Worm (Caenorhabditis elegans) whole organism, young adult: ENCODE results near the gene T14A8.2.
A peak's percentile ranks its signal among the peaks of the same experiment; 100 is the strongest.

ENCODE experiments used
- B0019.2 ChIP-seq: fragments of 200-800 bp; sonication (Bioruptor generic); conservative IDR thresholded peaks from 2 replicates; pipeline ENCODE4 v1.3.6; 2022; ENCODE audit warnings: missing genetic modification reagents, missing genetic modification characterization, missing compliant biosample characterization
- B0261.1 ChIP-seq: sonication (generic microtip); optimal IDR thresholded peaks from 2 replicates; lab custom pipeline; 2016; ENCODE audit warnings: mild to moderate bottlenecking, missing genetic modification characterization, moderate library complexity, missing compliant biosample characterization
- C17E4.6 ChIP-seq: fragments of 200-800 bp; sonication (Bioruptor generic); IDR thresholded peaks from 2 replicates; pipeline ENCODE4 v1.3.6; 2022; ENCODE audit warnings: missing genetic modification reagents, missing genetic modification characterization, missing compliant biosample characterization
- D2030.7 ChIP-seq: fragments of 200-800 bp; sonication (Bioruptor generic); IDR thresholded peaks from 2 replicates; pipeline ENCODE4 v1.3.6; 2022; ENCODE audit warnings: missing genetic modification reagents, missing genetic modification characterization, missing compliant biosample characterization
- F23B12.7 ChIP-seq: sonication (generic microtip); optimal IDR thresholded peaks from 2 replicates; lab custom pipeline; 2017; ENCODE audit warnings: missing genetic modification characterization, mild to moderate bottlenecking, missing compliant biosample characterization, antibody characterized with exemption, moderate library complexity; ENCODE audit not compliant: insufficient read depth
- F57A8.1 ChIP-seq: fragments of 200-800 bp; sonication (Bioruptor generic); optimal IDR thresholded peaks from 2 replicates; lab custom pipeline; 2018; ENCODE audit warnings: mild to moderate bottlenecking, missing genetic modification characterization, moderate library complexity, missing compliant biosample characterization
- K11D2.4 ChIP-seq: fragments of 200-800 bp; sonication (Bioruptor generic); IDR thresholded peaks from 2 replicates; pipeline ENCODE4 v1.3.6; 2022; ENCODE audit warnings: missing genetic modification reagents, missing genetic modification characterization, missing compliant biosample characterization
- K12H6.12 ChIP-seq: fragments of 200-800 bp; sonication (Bioruptor generic); optimal IDR thresholded peaks from 2 replicates; lab custom pipeline; 2018; ENCODE audit warnings: mild to moderate bottlenecking, missing genetic modification characterization, missing compliant biosample characterization
- T26A5.8 ChIP-seq: sonication (generic microtip); optimal IDR thresholded peaks from 2 replicates; lab custom pipeline; 2016; ENCODE audit warnings: missing genetic modification characterization, missing compliant biosample characterization
- Y53F4B.3 ChIP-seq: fragments of 200-800 bp; sonication (Bioruptor generic); IDR thresholded peaks from 2 replicates; pipeline ENCODE4 v1.3.6; 2022; ENCODE audit warnings: missing genetic modification reagents, missing genetic modification characterization, missing compliant biosample characterization
- Y53G8AR.9 ChIP-seq: fragments of 200-800 bp; sonication (Bioruptor generic); conservative IDR thresholded peaks from 2 replicates; pipeline ENCODE4 v1.3.6; 2022; ENCODE audit warnings: missing genetic modification reagents, missing genetic modification characterization, missing compliant biosample characterization
- Y56A3A.18 ChIP-seq: fragments of 200-800 bp; sonication (Bioruptor generic); IDR thresholded peaks from 2 replicates; pipeline ENCODE4 v1.3.6; 2022; ENCODE audit warnings: missing genetic modification reagents, missing genetic modification characterization, missing compliant biosample characterization
- Y95B8A.8 ChIP-seq: fragments of 200-800 bp; sonication (Bioruptor generic); IDR thresholded peaks from 2 replicates; pipeline ENCODE4 v1.3.6; 2022; ENCODE audit warnings: missing genetic modification reagents, missing genetic modification characterization, missing compliant biosample characterization
- ZK185.1 ChIP-seq: sonication (generic microtip); optimal IDR thresholded peaks from 2 replicates; lab custom pipeline; 2016; ENCODE audit warnings: mild to moderate bottlenecking, missing genetic modification characterization, missing compliant biosample characterization; ENCODE audit not compliant: poor library complexity, severe bottlenecking
- akir-1 ChIP-seq: fragments of 200-800 bp; sonication (Bioruptor generic); optimal IDR thresholded peaks from 2 replicates; lab custom pipeline; 2018; ENCODE audit warnings: mild to moderate bottlenecking, missing genetic modification characterization, moderate library complexity, missing compliant biosample characterization
- aptf-2 ChIP-seq: fragments of 200-800 bp; sonication (Bioruptor generic); conservative IDR thresholded peaks from 2 replicates; pipeline ENCODE4 v1.3.6; 2022; ENCODE audit warnings: missing genetic modification reagents, missing genetic modification characterization, missing compliant biosample characterization
- aptf-3 ChIP-seq: fragments of 200-800 bp; sonication (Bioruptor generic); IDR thresholded peaks from 2 replicates; pipeline ENCODE4 v1.3.6; 2022; ENCODE audit warnings: missing genetic modification characterization, missing compliant biosample characterization
- athp-1 ChIP-seq: sonication (generic microtip); optimal IDR thresholded peaks from 2 replicates; lab custom pipeline; 2017; ENCODE audit warnings: mild to moderate bottlenecking, missing genetic modification characterization, missing compliant biosample characterization
- ccch-3 ChIP-seq: fragments of 200-800 bp; sonication (Bioruptor generic); optimal IDR thresholded peaks from 2 replicates; lab custom pipeline; 2018; ENCODE audit warnings: mild to moderate bottlenecking, missing genetic modification characterization, missing compliant biosample characterization
- ceh-27 ChIP-seq: fragments of 200-800 bp; sonication (Bioruptor generic); optimal IDR thresholded peaks from 2 replicates; lab custom pipeline; 2018; ENCODE audit warnings: mild to moderate bottlenecking, missing genetic modification characterization, moderate library complexity, missing compliant biosample characterization
- die-1 ChIP-seq: sonication (generic microtip); optimal IDR thresholded peaks from 2 replicates; lab custom pipeline; 2016; ENCODE audit warnings: missing genotype, mild to moderate bottlenecking, missing genetic modification characterization, missing compliant biosample characterization
- dpl-1 ChIP-seq: fragments of 150-350 bp; optimal IDR thresholded peaks from 2 replicates; lab custom pipeline; 2014; ENCODE audit warnings: missing biosample characterization, missing genetic modification reagents, missing genetic modification characterization
- egrh-3 ChIP-seq: fragments of 200-800 bp; sonication (Bioruptor generic); IDR thresholded peaks from 2 replicates; pipeline ENCODE4 v1.3.6; 2022; ENCODE audit warnings: missing genetic modification reagents, missing genetic modification characterization, missing compliant biosample characterization
- fkh-3 ChIP-seq: sonication (generic microtip); optimal IDR thresholded peaks from 2 replicates; lab custom pipeline; 2016; ENCODE audit warnings: mild to moderate bottlenecking, missing genetic modification characterization, missing compliant biosample characterization
- gei-17 ChIP-seq: fragments of 200-800 bp; sonication (Bioruptor generic); optimal IDR thresholded peaks from 2 replicates; lab custom pipeline; 2018; ENCODE audit warnings: mild to moderate bottlenecking, missing genetic modification characterization, missing compliant biosample characterization
- hlh-12 ChIP-seq: sonication (generic microtip); optimal IDR thresholded peaks from 2 replicates; lab custom pipeline; 2016; ENCODE audit warnings: missing genetic modification characterization, missing compliant biosample characterization
- hlh-26 ChIP-seq: fragments of 200-800 bp; sonication (Bioruptor generic); conservative IDR thresholded peaks from 2 replicates; pipeline ENCODE4 v1.3.6; 2022; ENCODE audit warnings: missing genetic modification reagents, missing genetic modification characterization, missing compliant biosample characterization
- let-607 ChIP-seq, 2 experiments: fragments of 200-800 bp in 1 of 2; sonication (Bioruptor generic) in 1 of 2; sonication (generic microtip) in 1 of 2; optimal IDR thresholded peaks; 2 replicates each; lab custom pipeline; 2016 to 2018; ENCODE audit warnings: mild to moderate bottlenecking in 2 of 2, missing compliant biosample characterization in 2 of 2, missing genetic modification characterization in 2 of 2, moderate library complexity in 2 of 2, missing genotype in 1 of 2
- lir-1 ChIP-seq: fragments of 200-800 bp; sonication (Bioruptor generic); conservative IDR thresholded peaks from 2 replicates; pipeline ENCODE4 v1.3.6; 2022; ENCODE audit warnings: missing genetic modification reagents, missing genetic modification characterization, missing compliant biosample characterization
- lsy-27 ChIP-seq: sonication (generic microtip); optimal IDR thresholded peaks from 2 replicates; lab custom pipeline; 2017; ENCODE audit warnings: missing genetic modification characterization, mild to moderate bottlenecking, missing compliant biosample characterization, antibody characterized with exemption, missing genotype, borderline replicate concordance; ENCODE audit not compliant: insufficient read depth
- madf-6 ChIP-seq: fragments of 200-800 bp; sonication (Bioruptor generic); IDR thresholded peaks from 2 replicates; pipeline ENCODE4 v1.3.6; 2022; ENCODE audit warnings: missing genetic modification reagents, missing genetic modification characterization, missing compliant biosample characterization
- mel-28 ChIP-seq: sonication (generic microtip); optimal IDR thresholded peaks from 2 replicates; lab custom pipeline; 2016; ENCODE audit warnings: borderline replicate concordance, mild to moderate bottlenecking, missing genetic modification characterization, missing compliant biosample characterization
- mes-4 ChIP-seq: sonication (generic microtip); optimal IDR thresholded peaks from 2 replicates; lab custom pipeline; 2016; ENCODE audit warnings: missing genotype, missing genetic modification characterization, missing compliant biosample characterization
- mxl-1 ChIP-seq: sonication (generic microtip); optimal IDR thresholded peaks from 2 replicates; lab custom pipeline; 2016; ENCODE audit warnings: missing genetic modification characterization, missing compliant biosample characterization
- nhr-179 ChIP-seq: sonication (generic microtip); optimal IDR thresholded peaks from 2 replicates; lab custom pipeline; 2016; ENCODE audit warnings: mild to moderate bottlenecking, missing genetic modification characterization, missing compliant biosample characterization
- sea-2 ChIP-seq: fragments of 200-800 bp; sonication (Bioruptor generic); IDR thresholded peaks from 2 replicates; pipeline ENCODE4 v1.3.6; 2022; ENCODE audit warnings: missing genetic modification characterization, missing compliant biosample characterization
- snpc-1.1 ChIP-seq: sonication (generic microtip); optimal IDR thresholded peaks from 2 replicates; lab custom pipeline; 2017; ENCODE audit warnings: missing genetic modification characterization, mild to moderate bottlenecking, missing compliant biosample characterization, antibody characterized with exemption, moderate library complexity, missing genotype, missing genetic modification reagents; ENCODE audit not compliant: insufficient read depth
- snpc-1.3 ChIP-seq: sonication (generic microtip); optimal IDR thresholded peaks from 2 replicates; lab custom pipeline; 2017; ENCODE audit warnings: missing genetic modification characterization, mild to moderate bottlenecking, missing compliant biosample characterization, antibody characterized with exemption, moderate library complexity, missing genotype, missing genetic modification reagents; ENCODE audit not compliant: insufficient read depth
- snpc-4 ChIP-seq, 5 experiments: fragments of 150-350 bp in 1 of 5; sonication (generic microtip) in 4 of 5; optimal IDR thresholded peaks; 2 replicates each; lab custom pipeline; 2014 to 2018; ENCODE audit warnings: missing genetic modification characterization in 5 of 5, missing biosample characterization in 3 of 5, antibody characterized with exemption in 2 of 5, mild to moderate bottlenecking in 2 of 5, missing compliant biosample characterization in 2 of 5, missing genotype in 2 of 5, moderate library complexity in 2 of 5, missing genetic modification reagents in 1 of 5
- sptf-2 ChIP-seq: fragments of 200-800 bp; sonication (Bioruptor generic); optimal IDR thresholded peaks from 2 replicates; lab custom pipeline; 2018; ENCODE audit warnings: mild to moderate bottlenecking, missing genetic modification characterization, missing compliant biosample characterization
- tbp1 ChIP-seq: fragments of 200-800 bp; sonication (Bioruptor generic); optimal IDR thresholded peaks from 2 replicates; lab custom pipeline; 2018; ENCODE audit warnings: mild to moderate bottlenecking, missing genetic modification characterization, missing compliant biosample characterization
- unc-62 ChIP-seq: fragments of 150-350 bp; optimal IDR thresholded peaks from 2 replicates; lab custom pipeline; 2014; ENCODE audit warnings: missing biosample characterization, missing genetic modification reagents, missing genetic modification characterization
- xnd-1 ChIP-seq: sonication (generic microtip); optimal IDR thresholded peaks from 2 replicates; lab custom pipeline; 2016; ENCODE audit warnings: missing genotype, missing genetic modification reagents, missing genetic modification characterization, missing compliant biosample characterization
- zfh-2 ChIP-seq: fragments of 200-800 bp; sonication (Bioruptor generic); conservative IDR thresholded peaks from 2 replicates; pipeline ENCODE4 v1.3.6; 2022; ENCODE audit warnings: missing genetic modification reagents, missing genetic modification characterization, missing compliant biosample characterization
- zim-3 ChIP-seq: sonication (generic microtip); optimal IDR thresholded peaks from 2 replicates; lab custom pipeline; 2017; ENCODE audit warnings: mild to moderate bottlenecking, missing genetic modification characterization, moderate library complexity, missing compliant biosample characterization
- ztf-18 ChIP-seq: sonication (generic microtip); optimal IDR thresholded peaks from 2 replicates; lab custom pipeline; 2016; ENCODE audit warnings: missing genotype, mild to moderate bottlenecking, missing genetic modification characterization, missing compliant biosample characterization
- ztf-6 ChIP-seq: fragments of 200-800 bp; sonication (Bioruptor generic); IDR thresholded peaks from 2 replicates; pipeline ENCODE4 v1.3.6; 2022; ENCODE audit warnings: missing genetic modification reagents, missing genetic modification characterization, missing compliant biosample characterization

The T14A8.2 gene

ce11 chrIV:7789521-7789949 lies 32.9 kb downstream of the T14A8.2 start, which contains the start of gene imp-3 (continued):
- TF ChIP-seq K12H6.12 (tag; lab: Kevin White, UChicago) (peak; percentile 51), tbp1 (GFP tag; lab: Kevin White, UChicago) (peak; percentile 60), ztf-6 (GFP tag; lab: Robert Waterston, UW) (no peak), Y53G8AR.9 (GFP tag; lab: Robert Waterston, UW) (peak; percentile 95), D2030.7 (no peak), lsy-27 (tag; lab: Kevin White, UChicago) (no peak), nhr-179 (tag; lab: Kevin White, UChicago) (no peak), mxl-1 (tag; lab: Kevin White, UChicago) (no peak), F57A8.1 (GFP tag; lab: Kevin White, UChicago) (no peak), T26A5.8 (tag; lab: Kevin White, UChicago) (no peak), C17E4.6 (GFP tag; lab: Robert Waterston, UW) (peak; percentile 54; the same call in 1 of the 2 replicates), gei-17 (GFP tag; lab: Kevin White, UChicago) (peak; percentile 1), ZK185.1 (tag; lab: Kevin White, UChicago) (peak; percentile 12), unc-62 (GFP tag; lab: Kevin White, UChicago) (no peak), zfh-2 (GFP tag; lab: Robert Waterston, UW) (no peak), snpc-1.1 (tag; lab: Kevin White, UChicago) (peak; percentile 19), aptf-3 (peak; percentile 35; the same call in 1 of the 2 replicates), ceh-27 (GFP tag; lab: Kevin White, UChicago) (peak; percentile 7), egrh-3 (GFP tag; lab: Robert Waterston, UW) (no peak), let-607 (tag; optimal IDR thresholded peaks at IDR 0.05; lab: Kevin White, UChicago) (peak; percentile 19 to 24), hlh-12 (tag; lab: Kevin White, UChicago) (no peak), athp-1 (tag; lab: Kevin White, UChicago) (peak; percentile 88), lir-1 (GFP tag; lab: Robert Waterston, UW) (0 out of 2 replicates have a peak, but pooled peaks have one; percentile 22), fkh-3 (tag; lab: Kevin White, UChicago) (no peak), K11D2.4 (GFP tag; lab: Robert Waterston, UW) (peak; percentile 61), ccch-3 (GFP tag; lab: Kevin White, UChicago) (no peak), sea-2 (GFP tag; lab: Robert Waterston, UW) (no peak), Y56A3A.18 (GFP tag; lab: Robert Waterston, UW) (peak; percentile 56; the same call in 1 of the 2 replicates), snpc-4 (GFP tag; optimal IDR thresholded peaks at IDR 0.05; lab: Kevin White, UChicago) (no peak), snpc-4 (tag; optimal IDR thresholded peaks at IDR 0.05; lab: Kevin White, UChicago) (peak in 2 of 4 experiments; percentile 27 to 44), dpl-1 (GFP tag; lab: Kevin White, UChicago) (no peak), hlh-26 (GFP tag; lab: Robert Waterston, UW) (no peak), B0019.2 (GFP tag; lab: Robert Waterston, UW) (no peak), F23B12.7 (tag; lab: Kevin White, UChicago) (no peak), B0261.1 (tag; lab: Kevin White, UChicago) (no peak), ztf-18 (tag; lab: Kevin White, UChicago) (peak; percentile 18), snpc-1.3 (tag; lab: Kevin White, UChicago) (peak; percentile 11), akir-1 (GFP tag; lab: Kevin White, UChicago) (no peak), die-1 (tag; lab: Kevin White, UChicago) (no peak), madf-6 (GFP tag; lab: Robert Waterston, UW) (peak; percentile 72), Y95B8A.8 (peak; percentile 66; the same call in 1 of the 2 replicates), sptf-2 (GFP tag; lab: Kevin White, UChicago) (no peak), mel-28 (tag; lab: Kevin White, UChicago) (no peak), aptf-2 (no peak), mes-4 (no peak), zim-3 (tag; lab: Kevin White, UChicago) (peak; percentile 66), xnd-1 (peak; percentile 23), Y53F4B.3 (no peak)
